Fruit fly (Drosophila melanogaster): ENCODE measurements around the gene Jasper.

DNA sequence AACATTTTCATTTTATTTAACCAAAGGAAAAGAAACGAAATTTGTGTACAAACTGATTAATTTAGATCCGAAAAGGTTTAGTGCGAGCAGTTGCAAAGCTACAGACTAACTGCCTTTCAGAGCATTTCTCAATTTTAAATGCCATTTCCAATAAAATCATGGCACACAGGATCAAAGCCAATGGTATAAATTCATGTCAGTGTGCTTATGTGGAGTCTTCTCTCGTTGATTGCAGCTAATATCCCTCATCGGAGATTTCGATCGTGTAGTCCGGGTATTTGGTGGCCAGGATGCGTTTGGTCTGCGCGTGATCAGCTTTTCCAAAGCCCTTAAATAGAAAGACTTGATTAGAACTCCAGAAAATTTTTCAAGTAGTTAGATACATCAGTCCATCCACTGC, 13.7 kb upstream of the Jasper start, which contains the start of gene janB:
- TF ChIP-seq Hr96 (GFP tag; optimal IDR thresholded peaks at IDR 0.05), result no peak
- no peak for TF ChIP-seq CG11617 (GFP tag; optimal IDR thresholded peaks at IDR 0.05)
- no peak for TF ChIP-seq CG12768 (GFP tag; optimal IDR thresholded peaks at IDR 0.05)
- TF ChIP-seq pad (GFP tag; optimal IDR thresholded peaks at IDR 0.05), result no peak
- no peak for TF ChIP-seq CG14711 (tag; optimal IDR thresholded peaks at IDR 0.05)
- TF ChIP-seq CG33017 (tag; optimal IDR thresholded peaks at IDR 0.05), result no peak
- no peak for TF ChIP-seq CG7045 (GFP tag; optimal IDR thresholded peaks at IDR 0.05)
- TF ChIP-seq Clk (GFP tag; optimal IDR thresholded peaks at IDR 0.05), result no peak
- TF ChIP-seq CG7101 (tag; optimal IDR thresholded peaks at IDR 0.05), result no peak
- TF ChIP-seq cnc (optimal IDR thresholded peaks at IDR 0.05), result no peak
- TF ChIP-seq kay (GFP tag; ENCODE audit: borderline replicate concordance), result no peak

Data from whole organism, adult.